Worm (Caenorhabditis elegans) whole organism, midembryonic: Measurements from ENCODE around the gene prp-18.

ENCODE experiments used
- T22C8.4 ChIP-seq: fragments of 200-800 bp; sonication (Bioruptor generic); IDR thresholded peaks from 2 replicates; pipeline ENCODE4 v1.3.6; 2022; ENCODE audit warnings: missing genetic modification characterization, missing compliant biosample characterization
- cog-1 ChIP-seq: sonication (generic microtip); optimal IDR thresholded peaks from 2 replicates; lab custom pipeline; 2016; ENCODE audit warnings: missing genetic modification characterization, missing compliant biosample characterization
- flt-1 ChIP-seq: fragments of 200-800 bp; sonication (Bioruptor generic); IDR thresholded peaks from 2 replicates; pipeline ENCODE4 v1.3.6; 2022; ENCODE audit warnings: missing genetic modification characterization, missing compliant biosample characterization
- klf-2 ChIP-seq: fragments of 200-800 bp; sonication (Bioruptor generic); conservative IDR thresholded peaks from 2 replicates; pipeline ENCODE4 v1.3.6; 2022; ENCODE audit warnings: missing genetic modification reagents, missing genetic modification characterization, missing compliant biosample characterization
- med-1 ChIP-seq: sonication (generic microtip); optimal IDR thresholded peaks from 2 replicates; lab custom pipeline; 2017; ENCODE audit warnings: missing genetic modification characterization, mild to moderate bottlenecking, missing compliant biosample characterization, antibody characterized with exemption, missing genetic modification reagents; ENCODE audit not compliant: insufficient read depth
- ref-1 ChIP-seq: fragments of 200-800 bp; sonication (Bioruptor generic); conservative IDR thresholded peaks from 2 replicates; pipeline ENCODE4 v1.3.6; 2022; ENCODE audit warnings: missing genetic modification reagents, missing genetic modification characterization, missing compliant biosample characterization
- tab-1 ChIP-seq: fragments of 200-800 bp; sonication (Bioruptor generic); IDR thresholded peaks from 2 replicates; pipeline ENCODE4 v1.3.6; 2022; ENCODE audit warnings: missing genetic modification characterization, missing compliant biosample characterization
- ztf-23 ChIP-seq: fragments of 200-800 bp; sonication (Bioruptor generic); IDR thresholded peaks from 2 replicates; pipeline ENCODE4 v1.3.6; 2022; ENCODE audit warnings: missing genetic modification reagents, missing genetic modification characterization, missing compliant biosample characterization
- ztf-29 ChIP-seq: fragments of 200-800 bp; sonication (Bioruptor generic); IDR thresholded peaks from 2 replicates; pipeline ENCODE4 v1.3.6; 2022; ENCODE audit warnings: missing genetic modification reagents, missing genetic modification characterization, missing compliant biosample characterization

Gene prp-18

DNA sequence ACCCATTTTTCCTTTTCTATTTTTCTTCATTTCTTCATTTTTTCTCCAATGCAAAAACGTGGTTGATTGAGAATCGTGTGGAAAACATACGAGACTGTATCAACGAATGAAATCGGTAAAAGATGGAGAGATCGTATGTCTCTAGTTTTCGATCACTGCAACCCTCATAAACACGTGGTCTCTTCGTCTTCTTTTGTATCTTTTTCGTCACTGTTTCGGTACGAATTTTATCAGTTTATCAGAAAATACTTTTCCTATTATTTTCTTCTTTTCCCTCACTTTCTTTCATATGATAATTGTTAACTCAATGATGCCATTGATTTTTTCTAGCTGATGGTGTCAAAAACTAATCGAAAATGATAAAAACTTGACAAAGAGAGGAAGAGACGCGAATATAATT, 8.5 kb downstream of the prp-18 start:
- no peak for TF ChIP-seq ztf-29
- no peak for TF ChIP-seq cog-1 (tag; lab: Kevin White, UChicago)
- no peak for TF ChIP-seq ztf-23 (GFP tag; lab: Robert Waterston, UW)
- TF ChIP-seq ref-1, result no peak
- no peak for TF ChIP-seq flt-1 (GFP tag; lab: Robert Waterston, UW)

DNA sequence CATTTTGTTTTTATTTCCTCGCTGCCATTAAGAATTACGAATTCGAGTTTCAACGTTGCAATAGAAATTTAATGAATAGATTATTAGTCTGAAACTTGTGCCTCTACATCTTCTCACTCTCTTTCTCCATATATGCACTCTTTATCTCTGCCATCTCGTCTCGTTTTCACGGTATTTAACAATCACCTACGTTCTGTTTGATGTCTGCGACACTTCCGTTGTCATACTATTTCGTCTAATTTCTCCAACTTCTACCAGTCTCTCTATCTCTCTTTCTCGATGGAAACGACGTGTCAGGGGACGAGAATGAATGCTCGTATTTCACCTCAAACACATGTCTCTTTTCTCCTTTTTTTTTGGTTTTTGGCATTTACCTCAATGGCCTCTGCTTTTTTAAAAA, 10.3 kb downstream of the prp-18 start:
- TF ChIP-seq ref-1 (no peak), cog-1 (tag; lab: Kevin White, UChicago) (no peak), ztf-29 (no peak), med-1 (no peak), ztf-23 (GFP tag; lab: Robert Waterston, UW) (no peak), flt-1 (GFP tag; lab: Robert Waterston, UW) (no peak), tab-1 (GFP tag; lab: Robert Waterston, UW) (no peak)

ce11 chrIV:9872786-9873185, 11.4 kb downstream of the prp-18 start:
- TF ChIP-seq med-1 (no peak), T22C8.4 (GFP tag; lab: Robert Waterston, UW) (no peak), ztf-29 (no peak), flt-1 (GFP tag; lab: Robert Waterston, UW) (no peak), ref-1 (no peak), cog-1 (tag; lab: Kevin White, UChicago) (no peak), klf-2 (GFP tag; lab: Robert Waterston, UW) (no peak), tab-1 (GFP tag; lab: Robert Waterston, UW) (no peak), ztf-23 (GFP tag; lab: Robert Waterston, UW) (no peak)

DNA sequence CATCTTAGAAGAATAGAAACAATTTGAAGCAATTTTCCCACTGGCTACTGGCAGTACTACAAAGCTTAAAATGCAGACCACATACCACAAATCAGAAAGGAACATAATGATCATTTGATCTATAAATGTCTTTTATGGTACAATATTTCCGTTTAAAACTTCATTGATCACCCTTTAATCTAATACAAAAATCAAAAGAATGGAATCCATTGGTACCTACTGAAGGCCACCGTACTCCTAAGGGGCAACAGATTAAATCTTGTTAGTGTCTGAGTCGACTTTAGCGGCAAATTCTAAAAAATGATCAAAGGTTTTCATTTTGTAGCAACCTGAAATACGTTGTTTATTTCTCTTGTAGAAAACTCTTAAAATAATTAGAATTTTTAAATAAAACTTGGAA, 12.0 kb downstream of the prp-18 start:
- TF ChIP-seq flt-1 (GFP tag; lab: Robert Waterston, UW) (no peak), ztf-29 (no peak), klf-2 (GFP tag; lab: Robert Waterston, UW) (no peak), T22C8.4 (GFP tag; lab: Robert Waterston, UW) (no peak), cog-1 (tag; lab: Kevin White, UChicago) (no peak), tab-1 (GFP tag; lab: Robert Waterston, UW) (no peak), med-1 (no peak), ref-1 (no peak), ztf-23 (GFP tag; lab: Robert Waterston, UW) (no peak)

DNA sequence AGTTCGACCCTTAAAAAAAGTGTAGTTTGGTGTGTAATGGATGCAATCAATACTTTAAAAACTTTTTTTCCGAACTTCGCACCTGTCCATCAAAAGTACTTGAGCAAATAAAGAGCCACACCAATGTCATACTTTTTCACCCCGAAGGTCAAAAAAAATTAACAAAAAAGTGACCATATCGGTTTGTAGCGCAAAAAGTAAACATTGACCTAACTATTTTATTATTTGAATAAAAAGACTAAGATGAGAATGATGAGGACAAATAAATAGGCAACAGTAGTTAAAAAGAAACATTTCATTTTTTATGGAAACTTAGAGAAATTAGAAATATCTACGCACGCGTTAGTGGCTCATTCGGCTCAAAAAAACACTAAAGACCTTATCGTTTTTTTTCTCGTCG, 14.8 kb downstream of the prp-18 start:
- TF ChIP-seq ztf-23 (GFP tag; lab: Robert Waterston, UW) (no peak), flt-1 (GFP tag; lab: Robert Waterston, UW) (no peak), T22C8.4 (GFP tag; lab: Robert Waterston, UW) (no peak)

ce11 chrIV:9867915-9868314, 16.3 kb downstream of the prp-18 start:
- TF ChIP-seq klf-2 (GFP tag; lab: Robert Waterston, UW), result no peak
- no peak for TF ChIP-seq ref-1
- no peak for TF ChIP-seq flt-1 (GFP tag; lab: Robert Waterston, UW)
- no peak for TF ChIP-seq cog-1 (tag; lab: Kevin White, UChicago)
- no peak for TF ChIP-seq tab-1 (GFP tag; lab: Robert Waterston, UW)
- no peak for TF ChIP-seq T22C8.4 (GFP tag; lab: Robert Waterston, UW)
- no peak for TF ChIP-seq ztf-23 (GFP tag; lab: Robert Waterston, UW)
- no peak for TF ChIP-seq med-1
- TF ChIP-seq ztf-29, result no peak

DNA sequence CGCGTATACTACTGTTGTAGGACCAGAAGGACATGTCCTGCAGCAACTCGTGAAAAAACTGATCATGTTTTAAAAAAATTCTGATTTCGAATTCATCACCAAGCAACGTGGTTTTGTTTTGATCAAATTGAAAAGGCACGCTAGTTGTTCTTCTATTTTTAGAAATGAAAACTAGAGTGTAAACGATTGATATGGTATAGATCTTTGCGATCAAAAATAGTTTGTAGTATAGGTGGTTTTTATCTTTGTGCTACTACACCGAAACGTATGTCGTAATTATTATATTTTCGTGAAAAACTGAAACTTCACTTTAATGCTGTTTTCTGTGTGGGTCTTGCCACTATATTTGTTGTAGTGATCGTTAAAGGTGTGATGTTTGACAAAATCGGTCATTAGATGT, 17.3 kb downstream of the prp-18 start:
- TF ChIP-seq klf-2 (GFP tag; lab: Robert Waterston, UW) (no peak), ref-1 (no peak), cog-1 (tag; lab: Kevin White, UChicago) (no peak), flt-1 (GFP tag; lab: Robert Waterston, UW) (no peak), ztf-29 (no peak), tab-1 (GFP tag; lab: Robert Waterston, UW) (no peak), T22C8.4 (GFP tag; lab: Robert Waterston, UW) (no peak), ztf-23 (GFP tag; lab: Robert Waterston, UW) (no peak), med-1 (no peak)

ce11 chrIV:9864778-9865177, 19.4 kb downstream of the prp-18 start, which contains the start of the genes K07F5.15 and K07F5.22:
K07F5.15 (plus strand) TSS chrIV:9865078.
K07F5.22 (plus strand) TSS chrIV:9865078.
- no peak for TF ChIP-seq med-1
- TF ChIP-seq ztf-29, result no peak
- TF ChIP-seq ref-1, result no peak
- TF ChIP-seq T22C8.4 (GFP tag; lab: Robert Waterston, UW), result no peak
- no peak for TF ChIP-seq cog-1 (tag; lab: Kevin White, UChicago)
- TF ChIP-seq flt-1 (GFP tag; lab: Robert Waterston, UW), result no peak
- no peak for TF ChIP-seq ztf-23 (GFP tag; lab: Robert Waterston, UW)
- no peak for TF ChIP-seq klf-2 (GFP tag; lab: Robert Waterston, UW)
- TF ChIP-seq tab-1 (GFP tag; lab: Robert Waterston, UW), result no peak

DNA sequence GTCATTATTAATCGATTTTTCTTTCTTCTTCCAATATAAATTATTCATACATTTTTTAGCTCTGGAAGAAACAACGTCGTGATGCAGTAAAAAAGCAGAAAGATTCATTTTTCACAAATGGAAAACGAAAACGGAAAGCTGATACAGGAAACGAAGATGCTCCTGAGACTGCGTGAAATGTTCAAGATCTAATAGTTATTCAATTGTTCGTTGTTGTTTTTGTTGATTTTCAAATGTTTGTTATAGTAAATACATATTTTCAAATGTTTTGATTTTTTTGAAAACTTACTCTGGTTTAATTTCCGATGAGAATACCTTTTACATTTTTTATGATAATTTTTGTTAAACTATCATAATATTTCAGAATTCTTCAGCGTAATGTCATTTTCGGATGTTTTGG, 20.4 kb downstream of the prp-18 start, which contains the start of gene K07F5.16:
TSS of gene K07F5.16 (plus strand) at position 301 of the 400 bp plus-strand sequence.
- no peak for TF ChIP-seq ztf-23 (GFP tag; lab: Robert Waterston, UW)

DNA sequence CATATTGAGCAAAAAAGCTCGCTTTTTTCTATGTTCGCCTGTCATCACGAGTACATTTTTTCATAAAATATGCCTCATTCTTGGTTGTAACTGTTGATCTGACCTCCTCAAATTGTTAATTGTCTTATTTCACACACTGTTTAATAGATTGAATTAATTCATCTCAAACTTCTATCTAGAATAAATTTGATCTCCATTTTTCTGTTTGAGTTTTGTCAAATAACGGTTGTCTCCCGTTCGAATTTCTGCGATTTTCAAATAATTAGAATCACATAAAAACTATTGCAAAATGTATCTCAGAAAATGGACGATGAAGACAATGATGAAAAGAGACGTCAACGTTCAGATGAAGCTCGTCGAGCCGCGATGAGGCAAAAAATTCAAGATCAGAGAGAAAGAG, 22.3 kb downstream of the prp-18 start, which contains the start of gene K07F5.14:
TSS of gene K07F5.14 (plus strand) at position 301 of the 400 bp plus-strand sequence.
- no peak for TF ChIP-seq klf-2 (GFP tag; lab: Robert Waterston, UW)
- no peak for TF ChIP-seq cog-1 (tag; lab: Kevin White, UChicago)
- TF ChIP-seq ref-1, result no peak

- TF ChIP-seq ztf-23 (GFP tag; lab: Robert Waterston, UW), result no peak
Observed at ce11 chrIV:9858970-9859369, 25.2 kb downstream of the prp-18 start.
